Fruit fly (Drosophila melanogaster): ENCODE results near the gene Gr66a.

Gr66a gene

DNA sequence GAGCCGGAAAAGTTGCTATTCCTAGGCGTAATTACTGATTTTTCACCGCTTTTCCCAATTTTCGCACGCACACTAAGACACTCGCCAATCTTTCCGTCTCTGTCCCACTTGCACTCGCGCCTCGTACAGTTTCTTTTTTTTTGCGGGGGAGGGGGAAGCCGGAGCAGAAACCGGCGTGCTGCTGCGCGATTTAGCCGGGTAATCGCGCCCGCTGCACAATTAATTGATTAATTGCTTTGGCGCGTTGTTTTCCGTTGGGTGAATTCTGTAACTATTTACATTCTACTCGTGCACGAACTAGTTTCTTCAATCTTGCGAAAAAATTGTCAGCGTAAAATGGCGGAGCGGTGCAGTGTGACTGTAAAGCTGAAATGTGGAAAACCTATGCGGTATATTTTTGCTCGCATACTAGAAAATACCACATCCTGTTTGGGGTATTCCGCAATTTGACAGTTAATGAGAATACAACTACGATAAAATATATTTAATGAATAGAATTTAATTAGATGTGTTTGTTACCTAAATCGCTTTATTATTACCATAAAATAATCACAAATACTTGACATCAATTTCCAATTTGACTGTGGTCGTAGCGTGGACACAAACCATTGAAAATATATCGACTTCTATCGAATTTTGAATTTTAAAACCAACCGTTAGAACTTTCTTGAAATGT, 8.5 kb upstream of the Gr66a start, which contains the start of gene Cpsf6 (continued):
- TF ChIP-seq chm (GFP tag; IDR thresholded peaks at IDR 0.05) (peak; percentile 50), al (GFP tag; IDR thresholded peaks at IDR 0.05) (peak; percentile 48; the same call in 1 of the 2 replicates), lola (GFP tag; optimal IDR thresholded peaks at IDR 0.05) (peak in 1 of 3 experiments; percentile 62), HLH54F (GFP tag; optimal IDR thresholded peaks at IDR 0.05) (no peak), ken (GFP tag; IDR thresholded peaks at IDR 0.05) (peak; percentile 43; the same call in 1 of the 3 replicates), crc (GFP tag; optimal IDR thresholded peaks at IDR 0.05) (no peak), CG31365 (tag; optimal IDR thresholded peaks at IDR 0.05) (peak; percentile 34), nerfin-1 (tag; optimal IDR thresholded peaks at IDR 0.05) (peak; percentile 42), prd (optimal IDR thresholded peaks at IDR 0.05) (no peak), prd (GFP tag; IDR thresholded peaks at IDR 0.05) (peak; percentile 74), CG4820 (GFP tag; optimal IDR thresholded peaks at IDR 0.05) (peak; percentile 37), CG32772 (GFP tag; IDR thresholded peaks at IDR 0.05) (no peak), Mad (GFP tag; optimal IDR thresholded peaks at IDR 0.05) (peak; percentile 47), pfk (GFP tag; optimal IDR thresholded peaks at IDR 0.05) (peak; percentile 3), CG1233 (GFP tag; optimal IDR thresholded peaks at IDR 0.05) (peak; percentile 33), Xbp1 (GFP tag; optimal IDR thresholded peaks at IDR 0.05) (peak; percentile 64), caup (GFP tag; optimal IDR thresholded peaks at IDR 0.05; ENCODE audit: severe bottlenecking) (peak; percentile 16), C15 (GFP tag; IDR thresholded peaks at IDR 0.05) (no peak), CG13287 (GFP tag; IDR thresholded peaks at IDR 0.05; ENCODE audit: partially characterized antibody) (peak; percentile 10; the same call in 1 of the 2 replicates), phol (tag; optimal IDR thresholded peaks at IDR 0.05) (peak; percentile 98), CG4360 (GFP tag; IDR thresholded peaks at IDR 0.05) (no peak), CrebB (tag; optimal IDR thresholded peaks at IDR 0.05) (no peak), CG3407 (GFP tag; optimal IDR thresholded peaks at IDR 0.05) (no peak), ftz-f1 (GFP tag; optimal IDR thresholded peaks at IDR 0.05) (no peak), z (GFP tag; IDR thresholded peaks at IDR 0.05) (no peak), Sox102F (GFP tag; optimal IDR thresholded peaks at IDR 0.05) (peak; percentile 76), pho (GFP tag; optimal IDR thresholded peaks at IDR 0.05) (peak; percentile 46), kay (GFP tag; optimal IDR thresholded peaks at IDR 0.05) (peak; percentile 27), CG6689 (GFP tag; IDR thresholded peaks at IDR 0.05) (peak; percentile 50), HmgZ (tag; optimal IDR thresholded peaks at IDR 0.05) (peak; percentile 53), ttk (GFP tag; IDR thresholded peaks at IDR 0.05) (peak; percentile 25; the same call in 1 of the 2 replicates), croc (GFP tag; conservative IDR thresholded peaks at IDR 0.05) (peak; percentile 34; the same call in 1 of the 3 replicates), CG1647 (GFP tag; optimal IDR thresholded peaks at IDR 0.05) (no peak), CG7357 (GFP tag; IDR thresholded peaks at IDR 0.05) (no peak), hbn (GFP tag; IDR thresholded peaks at IDR 0.05; ENCODE audit: partially characterized antibody) (no peak), CG30403 (GFP tag; optimal IDR thresholded peaks at IDR 0.05) (peak; percentile 70), gcm (GFP tag; optimal IDR thresholded peaks at IDR 0.05) (no peak), Pdp1 (GFP tag; optimal IDR thresholded peaks at IDR 0.05) (peak in 1 of 2 experiments; percentile 40), tll (GFP tag; optimal IDR thresholded peaks at IDR 0.05) (no peak), Fer1 (GFP tag; optimal IDR thresholded peaks at IDR 0.05) (no peak), mld (GFP tag; IDR thresholded peaks at IDR 0.05; ENCODE audit: partially characterized antibody) (no peak), Max (GFP tag; optimal IDR thresholded peaks at IDR 0.05) (peak; percentile 51), Rx (GFP tag; IDR thresholded peaks at IDR 0.05) (0 out of 2 replicates have a peak, but pooled peaks have one; percentile 6), Nf-YB (GFP tag; optimal IDR thresholded peaks at IDR 0.05) (peak; percentile 11), CG5953 (GFP tag; IDR thresholded peaks at IDR 0.05) (no peak), gcm2 (GFP tag; optimal IDR thresholded peaks at IDR 0.05) (no peak), CG12659 (GFP tag; optimal IDR thresholded peaks at IDR 0.05) (peak; percentile 60), crol (GFP tag; IDR thresholded peaks at IDR 0.05) (peak; percentile 94), Camta (GFP tag; optimal IDR thresholded peaks at IDR 0.05) (peak; percentile 9)
